Fruit fly (Drosophila melanogaster) whole organism, wandering third instar larva: ENCODE data around the gene CG43678.

ENCODE experiments used
- CG9705 ChIP-seq: fragments of 200-800 bp; sonication (Bioruptor generic); optimal IDR thresholded peaks from 2 replicates; lab custom pipeline; 2018; ENCODE audit warnings: missing biosample characterization, mild to moderate bottlenecking, missing genetic modification characterization
- GATAd ChIP-seq: sonication (Bioruptor generic); optimal IDR thresholded peaks from 2 replicates; lab custom pipeline; 2016; ENCODE audit warnings: missing biosample characterization, missing genetic modification characterization
- Hr83 ChIP-seq: fragments of 200-300 bp; sonication (Bioruptor generic); optimal IDR thresholded peaks from 2 replicates; lab custom pipeline; 2016; ENCODE audit warnings: missing biosample characterization, mild to moderate bottlenecking, missing genetic modification characterization, moderate library complexity; ENCODE audit not compliant: poor library complexity, severe bottlenecking
- Rel ChIP-seq, 2 experiments: fragments of 200-800 bp; sonication (Bioruptor generic) in 1 of 2; optimal IDR thresholded peaks; 2 replicates in 1 of 2; 3 replicates in 1 of 2; lab custom pipeline; 2016 to 2019; ENCODE audit warnings: mild to moderate bottlenecking in 2 of 2, missing biosample characterization in 2 of 2, missing genetic modification characterization in 2 of 2, moderate library complexity in 1 of 2
- Vsx2 ChIP-seq: fragments of 200-300, 225-300 bp; sonication (Bioruptor generic); optimal IDR thresholded peaks from 2 replicates; lab custom pipeline; 2018; ENCODE audit warnings: missing biosample characterization, missing genetic modification characterization; ENCODE audit not compliant: partially characterized antibody
- br ChIP-seq: fragments of 200-800 bp; sonication (Bioruptor generic); optimal IDR thresholded peaks from 2 replicates; lab custom pipeline; 2016; ENCODE audit warnings: missing biosample characterization, missing genetic modification characterization
- dl ChIP-seq, 2 experiments: fragments of 175-275, 200-275 bp in 1 of 2; fragments of 200-275 bp in 1 of 2; sonication (Bioruptor generic); optimal IDR thresholded peaks; lab custom pipeline; 2018; ENCODE audit warnings: mild to moderate bottlenecking in 2 of 2, missing biosample characterization in 2 of 2, missing genetic modification characterization in 2 of 2, moderate library complexity in 2 of 2; ENCODE audit not compliant: partially characterized antibody in 2 of 2, insufficient read depth in 1 of 2
- dsf ChIP-seq: sonication (Bioruptor generic); optimal IDR thresholded peaks from 2 replicates; lab custom pipeline; 2016; ENCODE audit warnings: missing biosample characterization, missing genetic modification characterization, borderline replicate concordance
- foxo ChIP-seq, 2 experiments: fragments of 200-800 bp; sonication (Bioruptor generic); optimal IDR thresholded peaks; 2 replicates in 1 of 2; 3 replicates in 1 of 2; lab custom pipeline; 2016 to 2017; ENCODE audit warnings: missing biosample characterization in 2 of 2, missing genetic modification characterization in 2 of 2
- lola ChIP-seq: fragments of >200 bp; optimal IDR thresholded peaks from 2 replicates; lab custom pipeline; 2017; ENCODE audit warnings: missing biosample characterization, missing genetic modification characterization
- rgr ChIP-seq: fragments of 200-800 bp; sonication (Bioruptor generic); optimal IDR thresholded peaks from 3 replicates; lab custom pipeline; 2016; ENCODE audit warnings: missing biosample characterization, mild to moderate bottlenecking, missing genetic modification characterization
- usp ChIP-seq: fragments of >200 bp; optimal IDR thresholded peaks from 2 replicates; lab custom pipeline; 2017; ENCODE audit warnings: missing biosample characterization, missing genetic modification characterization

DNA sequence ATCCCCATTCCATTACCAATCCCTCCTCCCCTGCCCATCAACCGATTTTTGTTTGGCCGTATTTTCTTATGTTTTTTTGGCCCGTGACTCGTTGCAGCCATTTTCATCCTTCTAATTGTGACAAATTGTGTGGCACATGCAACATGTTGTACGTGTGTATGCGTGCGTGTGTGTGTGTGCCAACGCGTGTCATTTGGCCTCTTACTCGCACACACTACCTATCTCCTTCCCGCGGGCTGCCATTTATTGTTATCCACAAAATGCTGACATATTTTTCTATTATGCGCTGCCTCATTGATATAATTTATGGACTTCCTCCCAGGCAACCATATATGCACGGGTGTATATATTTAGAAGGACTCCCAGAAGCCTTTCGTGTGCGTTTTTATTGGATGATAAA lies 17.5 kb downstream of the CG43678 start:
- TF ChIP-seq GATAd (GFP tag; lab: Kevin White, UChicago) (no peak), br (GFP tag; lab: Kevin White, UChicago) (no peak), lola (no peak), CG9705 (GFP tag; lab: Kevin White, UChicago) (no peak), rgr (GFP tag; lab: Kevin White, UChicago) (no peak), dl (GFP tag; optimal IDR thresholded peaks at IDR 0.05; lab: Kevin White, UChicago; ENCODE audit: insufficient read depth in 1 of 2, partially characterized antibody in 2 of 2) (no peak), dsf (no peak), Vsx2 (no peak), Hr83 (GFP tag; lab: Kevin White, UChicago) (no peak), usp (GFP tag; lab: Kevin White, UChicago) (no peak), Rel (GFP tag; optimal IDR thresholded peaks at IDR 0.05; lab: Kevin White, UChicago) (no peak), Rel (tag; optimal IDR thresholded peaks at IDR 0.05; lab: Kevin White, UChicago) (no peak), foxo (GFP tag; optimal IDR thresholded peaks at IDR 0.05; lab: Kevin White, UChicago) (no peak)
